Fruit fly (Drosophila melanogaster) whole organism, embryonic: ENCODE measurements around the gene Irk1.

Experiments used
- Aef1 ChIP-seq: fragments of 200-800 bp; sonication (Bioruptor generic); IDR thresholded peaks from 3 replicates; pipeline ENCODE4 v1.3.6; 2022; ENCODE audit warnings: missing biosample characterization, missing genetic modification characterization
- Antp ChIP-seq: fragments of 200-800 bp; sonication (Bioruptor generic); optimal IDR thresholded peaks from 3 replicates; lab custom pipeline; 2016; ENCODE audit warnings: missing biosample characterization, missing genetic modification characterization
- Blimp-1 ChIP-seq: fragments of 200-800 bp; sonication (Bioruptor generic); optimal IDR thresholded peaks from 3 replicates; lab custom pipeline; 2018; ENCODE audit warnings: missing biosample characterization, missing genetic modification characterization, mild to moderate bottlenecking, moderate library complexity, missing genetic modification reagents
- CG10267 ChIP-seq: fragments of 200-800 bp; sonication (Bioruptor generic); optimal IDR thresholded peaks from 2 replicates; lab custom pipeline; 2018; ENCODE audit warnings: missing biosample characterization, mild to moderate bottlenecking, missing genetic modification characterization, moderate library complexity
- CG10565 ChIP-seq: fragments of 200-800 bp; sonication (Bioruptor generic); optimal IDR thresholded peaks from 3 replicates; lab custom pipeline; 2016; ENCODE audit warnings: missing biosample characterization, mild to moderate bottlenecking, missing genetic modification characterization
- CG11085 ChIP-seq: fragments of 200-800 bp; sonication (Bioruptor generic); IDR thresholded peaks from 2 replicates; pipeline ENCODE4 v1.3.6; 2022; ENCODE audit warnings: missing biosample characterization, missing genetic modification characterization
- CG11093 ChIP-seq: fragments of 200-800 bp; sonication (Bioruptor generic); IDR thresholded peaks from 3 replicates; pipeline ENCODE4 v1.3.6; 2022; ENCODE audit warnings: missing biosample characterization, missing genetic modification characterization
- CG11456 ChIP-seq: fragments of 200-800 bp; sonication (Bioruptor generic); IDR thresholded peaks from 3 replicates; pipeline ENCODE4 v1.3.6; 2022; ENCODE audit warnings: missing biosample characterization, missing genetic modification characterization
- CG12219 ChIP-seq: fragments of 200-800 bp; sonication (Bioruptor generic); optimal IDR thresholded peaks from 3 replicates; lab custom pipeline; 2018; ENCODE audit warnings: missing biosample characterization, mild to moderate bottlenecking, missing genetic modification characterization
- CG1603 ChIP-seq: fragments of 200-800 bp; sonication (Bioruptor generic); optimal IDR thresholded peaks from 2 replicates; lab custom pipeline; 2019; ENCODE audit warnings: missing biosample characterization, mild to moderate bottlenecking, missing genetic modification characterization, moderate library complexity
- CG1647 ChIP-seq: fragments of 200-800 bp; sonication (Bioruptor generic); optimal IDR thresholded peaks from 3 replicates; lab custom pipeline; 2016; ENCODE audit warnings: missing biosample characterization, missing genetic modification characterization
- CG17568 ChIP-seq: fragments of 200-800 bp; sonication (Bioruptor generic); optimal IDR thresholded peaks from 2 replicates; lab custom pipeline; 2018; ENCODE audit warnings: missing biosample characterization, mild to moderate bottlenecking, missing genetic modification characterization, moderate library complexity
- CG1832 ChIP-seq: fragments of 200-800 bp; sonication (Bioruptor generic); optimal IDR thresholded peaks from 2 replicates; lab custom pipeline; 2017; ENCODE audit warnings: missing biosample characterization, mild to moderate bottlenecking, missing genetic modification characterization, inconsistent platforms
- CG2116 ChIP-seq: fragments of 200-800 bp; sonication (Bioruptor generic); optimal IDR thresholded peaks from 3 replicates; lab custom pipeline; 2018; ENCODE audit warnings: missing biosample characterization, mild to moderate bottlenecking, missing genetic modification characterization
- CG32532 ChIP-seq: fragments of 200-800 bp; sonication (Bioruptor generic); IDR thresholded peaks from 2 replicates; pipeline ENCODE4 v1.3.6; 2022; ENCODE audit warnings: missing biosample characterization, missing genetic modification characterization
- CG3995 ChIP-seq: fragments of 200-800 bp; sonication (Bioruptor generic); optimal IDR thresholded peaks from 3 replicates; lab custom pipeline; 2016; ENCODE audit warnings: missing biosample characterization, missing genetic modification characterization
- CG4360 ChIP-seq: fragments of 200-800 bp; sonication (Bioruptor generic); IDR thresholded peaks from 2 replicates; pipeline ENCODE4 v1.3.6; 2022; ENCODE audit warnings: missing biosample characterization, missing genetic modification characterization
- CG5245 ChIP-seq: fragments of 200-800 bp; sonication (Bioruptor generic); optimal IDR thresholded peaks from 3 replicates; lab custom pipeline; 2016; ENCODE audit warnings: missing biosample characterization, missing genetic modification characterization
- CG8281 ChIP-seq: fragments of 200-800 bp; sonication (Bioruptor generic); optimal IDR thresholded peaks from 2 replicates; lab custom pipeline; 2018; ENCODE audit warnings: missing biosample characterization, mild to moderate bottlenecking, missing genetic modification characterization, moderate library complexity
- CG8388 ChIP-seq: fragments of 200-800 bp; sonication (Bioruptor generic); optimal IDR thresholded peaks from 2 replicates; lab custom pipeline; 2019; ENCODE audit warnings: missing biosample characterization, mild to moderate bottlenecking, missing genetic modification characterization, moderate library complexity
- CG9215 ChIP-seq: fragments of 200-800 bp; sonication (Bioruptor generic); IDR thresholded peaks from 2 replicates; pipeline ENCODE4 v1.3.6; 2022; ENCODE audit warnings: missing biosample characterization, missing genetic modification characterization
- CG9437 ChIP-seq: fragments of 200-800 bp; sonication (Bioruptor generic); optimal IDR thresholded peaks from 2 replicates; lab custom pipeline; 2018; ENCODE audit warnings: missing biosample characterization, mild to moderate bottlenecking, missing genetic modification characterization
- CG9817 ChIP-seq: fragments of 200-800 bp; sonication (Bioruptor generic); optimal IDR thresholded peaks from 2 replicates; lab custom pipeline; 2018; ENCODE audit warnings: missing biosample characterization, mild to moderate bottlenecking, missing genetic modification characterization, moderate library complexity
- Chrac-16 ChIP-seq: fragments of 200-800 bp; sonication (Bioruptor generic); optimal IDR thresholded peaks from 3 replicates; lab custom pipeline; 2016; ENCODE audit warnings: missing biosample characterization, missing genetic modification characterization
- Dbx ChIP-seq: fragments of 200-800 bp; sonication (Bioruptor generic); IDR thresholded peaks from 3 replicates; pipeline ENCODE4 v1.3.6; 2022; ENCODE audit warnings: missing biosample characterization, missing genetic modification characterization
- Fer1 ChIP-seq: fragments of 200-800 bp; sonication (Bioruptor generic); optimal IDR thresholded peaks from 2 replicates; lab custom pipeline; 2017; ENCODE audit warnings: missing biosample characterization, mild to moderate bottlenecking, missing genetic modification characterization
- HHEX ChIP-seq: fragments of 200-800 bp; sonication (Bioruptor generic); optimal IDR thresholded peaks from 3 replicates; lab custom pipeline; 2017; ENCODE audit warnings: missing biosample characterization, mild to moderate bottlenecking, missing genetic modification characterization, missing genetic modification reagents
- Hand ChIP-seq: fragments of 200-800 bp; sonication (Bioruptor generic); optimal IDR thresholded peaks from 2 replicates; lab custom pipeline; 2017; ENCODE audit warnings: mild to moderate bottlenecking, missing biosample characterization, missing genetic modification reagents, missing genetic modification characterization
- Hr51 ChIP-seq, 2 experiments: fragments of 200-800 bp; sonication (Bioruptor generic); optimal IDR thresholded peaks; 2 replicates in 1 of 2; 3 replicates in 1 of 2; lab custom pipeline; 2016 to 2018; ENCODE audit warnings: missing biosample characterization in 2 of 2, missing genetic modification characterization in 2 of 2, mild to moderate bottlenecking in 1 of 2, moderate library complexity in 1 of 2
- Nf-YC ChIP-seq: fragments of 200-800 bp; optimal IDR thresholded peaks from 3 replicates; lab custom pipeline; 2019; ENCODE audit warnings: missing biosample characterization, mild to moderate bottlenecking, missing genetic modification characterization, moderate library complexity
- Optix ChIP-seq: fragments of 200-800 bp; sonication (Bioruptor generic); IDR thresholded peaks from 3 replicates; pipeline ENCODE4 v1.3.6; 2022; ENCODE audit warnings: missing biosample characterization, missing genetic modification characterization
- Spps ChIP-seq: fragments of 200-800 bp; sonication (Bioruptor generic); optimal IDR thresholded peaks from 2 replicates; lab custom pipeline; 2018; ENCODE audit warnings: missing biosample characterization, mild to moderate bottlenecking, missing genetic modification characterization
- Sry-β ChIP-seq: fragments of 200-800 bp; sonication (Bioruptor generic); optimal IDR thresholded peaks from 2 replicates; lab custom pipeline; 2018; ENCODE audit warnings: missing biosample characterization, mild to moderate bottlenecking, missing genetic modification characterization, moderate library complexity
- al ChIP-seq: fragments of 200-800 bp; sonication (Bioruptor generic); IDR thresholded peaks from 2 replicates; pipeline ENCODE4 v1.3.6; 2022; ENCODE audit warnings: missing biosample characterization, missing genetic modification characterization
- ash1 ChIP-seq: fragments of 200-800 bp; sonication (Bioruptor generic); optimal IDR thresholded peaks from 2 replicates; lab custom pipeline; 2018; ENCODE audit warnings: missing biosample characterization, mild to moderate bottlenecking, missing genetic modification characterization
- crc ChIP-seq: fragments of 200-800 bp; sonication (Bioruptor generic); optimal IDR thresholded peaks from 2 replicates; lab custom pipeline; 2016; ENCODE audit warnings: missing biosample characterization, missing genetic modification characterization
- da ChIP-seq: fragments of 200-800 bp; sonication (Bioruptor generic); optimal IDR thresholded peaks from 2 replicates; lab custom pipeline; 2016; ENCODE audit warnings: missing biosample characterization, missing genetic modification characterization
- dysf ChIP-seq: fragments of 200-800 bp; sonication (Bioruptor generic); IDR thresholded peaks from 3 replicates; pipeline ENCODE4 v1.3.6; 2022; ENCODE audit warnings: missing biosample characterization, missing genetic modification characterization
- fd3F ChIP-seq: fragments of 200-800 bp; sonication (Bioruptor generic); optimal IDR thresholded peaks from 2 replicates; lab custom pipeline; 2018; ENCODE audit warnings: missing biosample characterization, mild to moderate bottlenecking, missing genetic modification characterization, moderate library complexity
- fd64A ChIP-seq: fragments of 200-800 bp; sonication (Bioruptor generic); optimal IDR thresholded peaks from 3 replicates; lab custom pipeline; 2018; ENCODE audit warnings: missing biosample characterization, mild to moderate bottlenecking, missing genetic modification characterization
- gce ChIP-seq: fragments of 200-800 bp; sonication (Bioruptor generic); IDR thresholded peaks from 3 replicates; pipeline ENCODE4 v1.3.6; 2022; ENCODE audit warnings: missing biosample characterization, missing genetic modification characterization
- h ChIP-seq: fragments of >200 bp; optimal IDR thresholded peaks from 2 replicates; lab custom pipeline; 2017
- her ChIP-seq: fragments of 200-800 bp; sonication (Bioruptor generic); optimal IDR thresholded peaks from 2 replicates; lab custom pipeline; 2016; ENCODE audit warnings: missing biosample characterization, missing genetic modification characterization
- hth ChIP-seq: fragments of >200 bp; optimal IDR thresholded peaks from 2 replicates; lab custom pipeline; 2017; ENCODE audit warnings: inconsistent platforms
- klu ChIP-seq: fragments of 200-800 bp; sonication (Bioruptor generic); IDR thresholded peaks from 2 replicates; pipeline ENCODE4 v1.3.6; 2022; ENCODE audit warnings: missing biosample characterization, missing genetic modification characterization
- lilli ChIP-seq: fragments of 200-800 bp; sonication (Bioruptor generic); optimal IDR thresholded peaks from 3 replicates; lab custom pipeline; 2016; ENCODE audit warnings: missing biosample characterization, missing genetic modification characterization
- nerfin-2 ChIP-seq: fragments of 200-800 bp; sonication (Bioruptor generic); IDR thresholded peaks from 2 replicates; pipeline ENCODE4 v1.3.6; 2022; ENCODE audit warnings: missing biosample characterization, missing genetic modification characterization; ENCODE audit not compliant: partially characterized antibody
- p53 ChIP-seq: fragments of 200-800 bp; sonication (Bioruptor generic); optimal IDR thresholded peaks from 2 replicates; lab custom pipeline; 2016; ENCODE audit warnings: missing biosample characterization, missing genetic modification characterization
- pita ChIP-seq: fragments of 200-800 bp; sonication (Bioruptor generic); optimal IDR thresholded peaks from 2 replicates; lab custom pipeline; 2017; ENCODE audit warnings: missing biosample characterization, mild to moderate bottlenecking, missing genetic modification characterization
- seq ChIP-seq: fragments of 200-800 bp; sonication (Bioruptor generic); IDR thresholded peaks from 2 replicates; pipeline ENCODE4 v1.3.6; 2022; ENCODE audit warnings: missing biosample characterization, missing genetic modification characterization
- sim ChIP-seq: fragments of 200-800 bp; sonication (Bioruptor generic); IDR thresholded peaks from 2 replicates; pipeline ENCODE4 v1.3.6; 2022; ENCODE audit warnings: missing biosample characterization, missing genetic modification characterization
- tgo ChIP-seq: fragments of 200-800 bp; sonication (Bioruptor generic); IDR thresholded peaks from 3 replicates; pipeline ENCODE4 v1.3.6; 2022; ENCODE audit warnings: missing biosample characterization, missing genetic modification characterization

The Irk1 gene

dm6 chr3R:23226521-23227039, 58.5 kb downstream of the Irk1 start, which contains the start of gene cnc (continued):
- TF ChIP-seq ash1 (GFP tag; lab: Kevin White, UChicago) = no peak
- peak; percentile 66 for TF ChIP-seq Fer1
- no peak for TF ChIP-seq CG11085 (GFP tag; lab: Robert Waterston, UW)
- no peak for TF ChIP-seq Aef1 (GFP tag; lab: Robert Waterston, UW)
- no peak for TF ChIP-seq CG3995 (GFP tag; lab: Kevin White, UChicago)
- no peak for TF ChIP-seq tgo (GFP tag; lab: Robert Waterston, UW)
- TF ChIP-seq crc (GFP tag; lab: Kevin White, UChicago) = no peak
- no peak for TF ChIP-seq CG4360 (GFP tag; lab: Robert Waterston, UW)
- no peak for TF ChIP-seq CG2116 (GFP tag; lab: Kevin White, UChicago)
- no peak for TF ChIP-seq CG9437 (GFP tag; lab: Kevin White, UChicago)
- TF ChIP-seq dysf (GFP tag; lab: Robert Waterston, UW) = peak; percentile 9; the same call in 1 of the 3 replicates
- no peak for TF ChIP-seq CG5245 (GFP tag; lab: Kevin White, UChicago)
- TF ChIP-seq CG8388 (GFP tag; lab: Kevin White, UChicago) = no peak
- TF ChIP-seq Nf-YC (tag; lab: Kevin White, UChicago) = peak; percentile 77
- TF ChIP-seq p53 (GFP tag; lab: Kevin White, UChicago) = no peak
- TF ChIP-seq sim (GFP tag; lab: Robert Waterston, UW) = no peak
- TF ChIP-seq lilli (GFP tag; lab: Kevin White, UChicago) = no peak
- TF ChIP-seq CG10267 (tag; lab: Kevin White, UChicago) = no peak
- TF ChIP-seq her (GFP tag; lab: Kevin White, UChicago) = peak; percentile 14
- TF ChIP-seq CG9215 (GFP tag; lab: Robert Waterston, UW) = no peak
- TF ChIP-seq da (GFP tag; lab: Kevin White, UChicago) = no peak
- peak; percentile 26 for TF ChIP-seq CG12219 (GFP tag; lab: Kevin White, UChicago)
- TF ChIP-seq fd64A (GFP tag; lab: Kevin White, UChicago) = peak; percentile 36
- TF ChIP-seq al (GFP tag; lab: Robert Waterston, UW) = no peak
- no peak for TF ChIP-seq fd3F (GFP tag; lab: Kevin White, UChicago)
- no peak for TF ChIP-seq h
- no peak for TF ChIP-seq Sry-β (GFP tag; lab: Kevin White, UChicago)
- TF ChIP-seq Chrac-16 (GFP tag; lab: Kevin White, UChicago) = no peak
- TF ChIP-seq CG1647 = no peak
- no peak for TF ChIP-seq Blimp-1 (GFP tag; lab: Kevin White, UChicago)
- peak; percentile 8 for TF ChIP-seq Hand (GFP tag; lab: Kevin White, UChicago)
- peak; percentile 12; the same call in 1 of the 2 replicates for TF ChIP-seq nerfin-2 (GFP tag; lab: Robert Waterston, UW)
- TF ChIP-seq Antp = no peak
- peak; percentile 44 for TF ChIP-seq HHEX (GFP tag; lab: Kevin White, UChicago)
- no peak for TF ChIP-seq pita (GFP tag; lab: Kevin White, UChicago)
- no peak for TF ChIP-seq klu (GFP tag; lab: Robert Waterston, UW)
- TF ChIP-seq CG8281 = no peak
- no peak for TF ChIP-seq CG9817 (tag; lab: Kevin White, UChicago)
- TF ChIP-seq CG32532 (GFP tag; lab: Robert Waterston, UW) = peak; percentile 74; the same call in 1 of the 2 replicates
- no peak; the same call in 2 of the 3 replicates for TF ChIP-seq Optix (GFP tag; lab: Robert Waterston, UW)
- peak in 1 of 2 experiments; percentile 6 for TF ChIP-seq Hr51 (GFP tag; optimal IDR thresholded peaks at IDR 0.05; lab: Kevin White, UChicago)
- TF ChIP-seq Spps (tag; lab: Kevin White, UChicago) = no peak
- peak; percentile 25 for TF ChIP-seq CG1832 (GFP tag; lab: Kevin White, UChicago)
- no peak for TF ChIP-seq CG11093 (GFP tag; lab: Robert Waterston, UW)
- no peak for TF ChIP-seq hth (lab: Kevin White, UChicago)
- TF ChIP-seq CG17568 = no peak
- peak; percentile 50; the same call in 1 of the 3 replicates for TF ChIP-seq Dbx (GFP tag; lab: Robert Waterston, UW)
- TF ChIP-seq seq (GFP tag; lab: Robert Waterston, UW) = no peak
- peak; percentile 72; the same call in 1 of the 3 replicates for TF ChIP-seq gce
- TF ChIP-seq CG1603 (tag; lab: Kevin White, UChicago) = no peak
- no peak for TF ChIP-seq CG11456
- TF ChIP-seq CG10565 (GFP tag; lab: Kevin White, UChicago) = no peak
